Fruit fly (Drosophila melanogaster) whole organism, adult: Measurements from ENCODE around the gene CG44008.
A peak's percentile ranks its signal among the peaks of the same experiment; 100 is the strongest.

ENCODE experiments used
- CG11617 ChIP-seq: fragments of 200-800 bp; sonication (Bioruptor generic); optimal IDR thresholded peaks from 2 replicates; lab custom pipeline; 2017; ENCODE audit warnings: mild to moderate bottlenecking, missing biosample characterization, missing genetic modification reagents, missing genetic modification characterization
- CG14711 ChIP-seq: fragments of 200-800 bp; sonication (Bioruptor generic); optimal IDR thresholded peaks from 2 replicates; lab custom pipeline; 2018; ENCODE audit warnings: missing biosample characterization, mild to moderate bottlenecking, missing genetic modification characterization, moderate library complexity
- CG1620 ChIP-seq: fragments of 200-800 bp; sonication (Bioruptor generic); optimal IDR thresholded peaks from 2 replicates; lab custom pipeline; 2016; ENCODE audit warnings: missing biosample characterization, missing genetic modification characterization
- CG33017 ChIP-seq: fragments of 200-800 bp; sonication (Bioruptor generic); optimal IDR thresholded peaks from 2 replicates; lab custom pipeline; 2018; ENCODE audit warnings: missing biosample characterization, mild to moderate bottlenecking, missing genetic modification characterization, moderate library complexity
- CG5204 ChIP-seq: fragments of 200-800 bp; sonication (Bioruptor generic); optimal IDR thresholded peaks from 2 replicates; lab custom pipeline; 2016; ENCODE audit warnings: missing biosample characterization, missing genetic modification characterization
- CG7045 ChIP-seq: fragments of 200-800 bp; sonication (Bioruptor generic); optimal IDR thresholded peaks from 2 replicates; lab custom pipeline; 2017; ENCODE audit warnings: missing biosample characterization, mild to moderate bottlenecking, missing genetic modification characterization
- CG7101 ChIP-seq: fragments of 200-800 bp; sonication (Bioruptor generic); optimal IDR thresholded peaks from 2 replicates; lab custom pipeline; 2018; ENCODE audit warnings: missing biosample characterization, mild to moderate bottlenecking, missing genetic modification characterization, moderate library complexity
- Clk ChIP-seq: fragments of 200-800 bp; sonication (Bioruptor generic); optimal IDR thresholded peaks from 2 replicates; lab custom pipeline; 2017; ENCODE audit warnings: missing biosample characterization, missing genetic modification characterization
- Crg-1 ChIP-seq: fragments of 200-800 bp; sonication (Bioruptor generic); optimal IDR thresholded peaks from 2 replicates; lab custom pipeline; 2016; ENCODE audit warnings: missing biosample characterization, missing genetic modification characterization
- Hr96 ChIP-seq: fragments of 200-800 bp; sonication (Bioruptor generic); optimal IDR thresholded peaks from 2 replicates; lab custom pipeline; 2016; ENCODE audit warnings: missing biosample characterization, missing genetic modification characterization
- Mnt ChIP-seq: fragments of 200-800 bp; sonication (Bioruptor generic); optimal IDR thresholded peaks from 2 replicates; lab custom pipeline; 2016; ENCODE audit warnings: missing biosample characterization, mild to moderate bottlenecking, missing genetic modification characterization
- bab1 ChIP-seq: fragments of 200-800 bp; sonication (Bioruptor generic); optimal IDR thresholded peaks from 3 replicates; lab custom pipeline; 2019; ENCODE audit warnings: missing biosample characterization, mild to moderate bottlenecking, missing genetic modification characterization, moderate library complexity
- cic ChIP-seq: fragments of 200-800 bp; sonication (Bioruptor generic); optimal IDR thresholded peaks from 2 replicates; lab custom pipeline; 2017; ENCODE audit warnings: missing biosample characterization, mild to moderate bottlenecking, missing genetic modification characterization, moderate library complexity
- cnc ChIP-seq, 2 experiments: fragments of >200 bp; optimal IDR thresholded peaks; 2 replicates each; lab custom pipeline; 2017
- kay ChIP-seq: fragments of 200-800 bp; sonication (Bioruptor generic); peaks from one replicate; lab custom pipeline; 2016; ENCODE audit warnings: missing biosample characterization, missing genetic modification characterization, borderline replicate concordance
- ovo ChIP-seq: fragments of 200-800 bp; sonication (Bioruptor generic); optimal IDR thresholded peaks from 2 replicates; lab custom pipeline; 2016; ENCODE audit warnings: missing biosample characterization, missing genetic modification characterization
- pad ChIP-seq: fragments of 200-800 bp; sonication (Bioruptor generic); optimal IDR thresholded peaks from 3 replicates; lab custom pipeline; 2017; ENCODE audit warnings: missing biosample characterization, missing genetic modification characterization, mild to moderate bottlenecking, moderate library complexity, missing genetic modification reagents
- tj ChIP-seq: fragments of 200-800 bp; sonication (Bioruptor generic); optimal IDR thresholded peaks from 3 replicates; lab custom pipeline; 2017; ENCODE audit warnings: missing biosample characterization, mild to moderate bottlenecking, missing genetic modification characterization, moderate library complexity
- toe ChIP-seq: fragments of 200-800 bp; sonication (Bioruptor generic); optimal IDR thresholded peaks from 2 replicates; lab custom pipeline; 2016; ENCODE audit warnings: missing biosample characterization, missing genetic modification characterization

CG44008 gene

dm6 chr2L:11842291-11843187 lies at the start of gene CG44008, which contains the start of the genes CG14933, CG46426 and CG42486:
Gene CG44008 (minus strand): TSS chr2L:11842445.
Gene CG14933 (plus strand): TSS chr2L:11842828.
Gene CG46426 (plus strand): TSS chr2L:11842828.
Gene CG42486 (plus strand): TSS chr2L:11843137.
- TF ChIP-seq CG7101 (tag; lab: Kevin White, UChicago) = no peak
- peak; percentile 2 for TF ChIP-seq tj (GFP tag; lab: Kevin White, UChicago)
- TF ChIP-seq cic = peak; percentile 74
- no peak for TF ChIP-seq pad (GFP tag; lab: Kevin White, UChicago)
- TF ChIP-seq kay (GFP tag; lab: Kevin White, UChicago) = peak; percentile 98
- TF ChIP-seq bab1 (GFP tag; lab: Kevin White, UChicago) = no peak

dm6 chr2L:11878812-11879328 lies 36.6 kb upstream of the CG44008 start:
- no peak for TF ChIP-seq Hr96 (GFP tag; lab: Kevin White, UChicago)
- no peak for TF ChIP-seq CG5204 (GFP tag; lab: Kevin White, UChicago)
- TF ChIP-seq kay (GFP tag; lab: Kevin White, UChicago) = no peak
- no peak for TF ChIP-seq CG7045 (GFP tag; lab: Kevin White, UChicago)
- TF ChIP-seq Clk = no peak
- TF ChIP-seq ovo (GFP tag; lab: Kevin White, UChicago) = no peak
- TF ChIP-seq pad (GFP tag; lab: Kevin White, UChicago) = no peak
- no peak for TF ChIP-seq CG7101 (tag; lab: Kevin White, UChicago)
- no peak for TF ChIP-seq tj (GFP tag; lab: Kevin White, UChicago)
- no peak for TF ChIP-seq bab1 (GFP tag; lab: Kevin White, UChicago)
- no peak for TF ChIP-seq CG14711 (tag; lab: Kevin White, UChicago)
- TF ChIP-seq Mnt (GFP tag; lab: Kevin White, UChicago) = no peak
- no peak for TF ChIP-seq Crg-1 (GFP tag; lab: Kevin White, UChicago)
- TF ChIP-seq CG33017 (tag; lab: Kevin White, UChicago) = no peak

- TF ChIP-seq Crg-1 (GFP tag; lab: Kevin White, UChicago) (no peak), CG5204 (GFP tag; lab: Kevin White, UChicago) (no peak), CG11617 (GFP tag; lab: Kevin White, UChicago) (no peak), CG14711 (tag; lab: Kevin White, UChicago) (no peak), pad (GFP tag; lab: Kevin White, UChicago) (no peak), ovo (GFP tag; lab: Kevin White, UChicago) (no peak), bab1 (GFP tag; lab: Kevin White, UChicago) (no peak), CG7101 (tag; lab: Kevin White, UChicago) (no peak)
These were observed 32.6 kb upstream of the CG44008 start for dm6 chr2L:11874890-11875289.

dm6 chr2L:11874232-11874765 lies 32.1 kb upstream of the CG44008 start:
- TF ChIP-seq CG7101 (tag; lab: Kevin White, UChicago) = no peak
- no peak for TF ChIP-seq pad (GFP tag; lab: Kevin White, UChicago)
- TF ChIP-seq ovo (GFP tag; lab: Kevin White, UChicago) = no peak
- TF ChIP-seq kay (GFP tag; lab: Kevin White, UChicago) = no peak

dm6 chr2L:11870867-11871452 lies 28.7 kb upstream of the CG44008 start:
- TF ChIP-seq CG5204 (GFP tag; lab: Kevin White, UChicago) (no peak), cnc (optimal IDR thresholded peaks at IDR 0.05; lab: Kevin White, UChicago) (no peak), CG1620 (GFP tag; lab: Kevin White, UChicago) (no peak), toe (GFP tag; lab: Kevin White, UChicago) (no peak), CG14711 (tag; lab: Kevin White, UChicago) (no peak), Hr96 (GFP tag; lab: Kevin White, UChicago) (no peak), CG11617 (GFP tag; lab: Kevin White, UChicago) (no peak), cic (no peak), tj (GFP tag; lab: Kevin White, UChicago) (no peak), Crg-1 (GFP tag; lab: Kevin White, UChicago) (no peak), CG33017 (tag; lab: Kevin White, UChicago) (no peak), kay (GFP tag; lab: Kevin White, UChicago) (no peak), Mnt (GFP tag; lab: Kevin White, UChicago) (no peak), pad (GFP tag; lab: Kevin White, UChicago) (no peak), CG7045 (GFP tag; lab: Kevin White, UChicago) (no peak), ovo (GFP tag; lab: Kevin White, UChicago) (no peak), bab1 (GFP tag; lab: Kevin White, UChicago) (no peak), CG7101 (tag; lab: Kevin White, UChicago) (no peak), Clk (no peak)

dm6 chr2L:11853130-11853529 lies 10.9 kb upstream of the CG44008 start, which contains the start of gene CG42751:
Gene CG42751 (plus strand): TSS chr2L:11853430.
- no peak for TF ChIP-seq bab1 (GFP tag; lab: Kevin White, UChicago)
- TF ChIP-seq CG1620 (GFP tag; lab: Kevin White, UChicago) = no peak
- TF ChIP-seq pad (GFP tag; lab: Kevin White, UChicago) = no peak
- no peak for TF ChIP-seq Mnt (GFP tag; lab: Kevin White, UChicago)
- no peak for TF ChIP-seq cic
- no peak for TF ChIP-seq CG5204 (GFP tag; lab: Kevin White, UChicago)
- TF ChIP-seq toe (GFP tag; lab: Kevin White, UChicago) = no peak
- TF ChIP-seq CG7045 (GFP tag; lab: Kevin White, UChicago) = no peak
- no peak for TF ChIP-seq tj (GFP tag; lab: Kevin White, UChicago)
